Worm (Caenorhabditis elegans) whole organism, L4 larva: ENCODE data around the gene mig-22.

Source experiments
- lim-7 ChIP-seq: fragments of 200-800 bp; sonication (Bioruptor generic); IDR thresholded peaks from 2 replicates; pipeline ENCODE4 v1.3.6; 2022; ENCODE audit warnings: missing genetic modification characterization, missing compliant biosample characterization
- mep-1 ChIP-seq: fragments of 150-350 bp; sonication (generic microtip); optimal IDR thresholded peaks from 3 replicates; lab custom pipeline; 2014; ENCODE audit warnings: missing biosample characterization, missing genetic modification characterization
- mxl-2 ChIP-seq: fragments of 200-800 bp; sonication (Bioruptor generic); conservative IDR thresholded peaks from 2 replicates; pipeline ENCODE4 v1.3.6; 2022; ENCODE audit warnings: missing genetic modification reagents, missing genetic modification characterization, missing compliant biosample characterization
- nhr-76 ChIP-seq: fragments of 150-350 bp; optimal IDR thresholded peaks from 2 replicates; lab custom pipeline; 2014; ENCODE audit warnings: missing biosample characterization, missing genetic modification characterization
- pha-4 ChIP-seq, 2 experiments: fragments of 150-350 bp in 1 of 2; fragments of 200-800 bp in 1 of 2; sonication (Bioruptor generic) in 1 of 2; IDR thresholded peaks in 1 of 2; optimal IDR thresholded peaks in 1 of 2; 2 replicates each; pipeline versions ENCODE4 v1.3.6 to Lab custom; 2014 to 2022; ENCODE audit warnings: missing genetic modification characterization in 2 of 2, missing genetic modification reagents in 2 of 2, missing biosample characterization in 1 of 2, missing compliant biosample characterization in 1 of 2
- zip-11 ChIP-seq: fragments of 200-800 bp; sonication (Bioruptor generic); IDR thresholded peaks from 2 replicates; pipeline ENCODE4 v1.3.6; 2022; ENCODE audit warnings: missing genetic modification characterization, missing compliant biosample characterization

ce11 chrIII:8744765-8745164 lies 22.4 kb downstream of the mig-22 start:
- no peak for TF ChIP-seq nhr-76 (tag; lab: Kevin White, UChicago)
- no peak for TF ChIP-seq mxl-2
- TF ChIP-seq lim-7 (GFP tag; lab: Robert Waterston, UW): no peak
- TF ChIP-seq zip-11 (GFP tag; lab: Robert Waterston, UW): no peak
- no peak for TF ChIP-seq mep-1 (tag; lab: Kevin White, UChicago)
- TF ChIP-seq pha-4 (GFP tag; IDR thresholded peaks at IDR 0.05; lab: Robert Waterston, UW): no peak
- TF ChIP-seq pha-4 (tag; optimal IDR thresholded peaks at IDR 0.05; lab: Kevin White, UChicago): no peak
